Fruit fly (Drosophila melanogaster): Measurements from ENCODE around the gene Surf6.
A peak's percentile ranks its signal among the peaks of the same experiment; 100 is the strongest.

Gene Surf6

dm6 chr3R:19892046-19892445, 12.6 kb downstream of the Surf6 start (continued):
- no peak for TF ChIP-seq Dref (GFP tag; IDR thresholded peaks at IDR 0.05)
- no peak for TF ChIP-seq sc (optimal IDR thresholded peaks at IDR 0.05)
- no peak for TF ChIP-seq sc (GFP tag; optimal IDR thresholded peaks at IDR 0.05)
- TF ChIP-seq CTCF (GFP tag; optimal IDR thresholded peaks at IDR 0.05): peak; percentile 18
- no peak for TF ChIP-seq sqz (GFP tag; optimal IDR thresholded peaks at IDR 0.05)
- peak; percentile 53 for TF ChIP-seq az2 (GFP tag; optimal IDR thresholded peaks at IDR 0.05)
- TF ChIP-seq eyg (GFP tag; optimal IDR thresholded peaks at IDR 0.05): peak; percentile 39
- peak; percentile 76 for TF ChIP-seq phol (tag; optimal IDR thresholded peaks at IDR 0.05)
- TF ChIP-seq wek (GFP tag; optimal IDR thresholded peaks at IDR 0.05): peak; percentile 66
- TF ChIP-seq zen (tag; optimal IDR thresholded peaks at IDR 0.05): no peak
- TF ChIP-seq ranshi (GFP tag; IDR thresholded peaks at IDR 0.05): peak; percentile 64; the same call in 1 of the 2 replicates
- TF ChIP-seq CG5245 (GFP tag; optimal IDR thresholded peaks at IDR 0.05): peak; percentile 56
- no peak for TF ChIP-seq CG10462 (GFP tag; optimal IDR thresholded peaks at IDR 0.05)
- peak; percentile 73 for TF ChIP-seq esg (GFP tag; conservative IDR thresholded peaks at IDR 0.05)
- no peak for TF ChIP-seq Blimp-1 (GFP tag; optimal IDR thresholded peaks at IDR 0.05)
- peak; percentile 59 for TF ChIP-seq Gsc (GFP tag; IDR thresholded peaks at IDR 0.05)
- TF ChIP-seq CG4617 (GFP tag; optimal IDR thresholded peaks at IDR 0.05; ENCODE audit: borderline replicate concordance): no peak
- TF ChIP-seq CG2116 (GFP tag; optimal IDR thresholded peaks at IDR 0.05): no peak
- peak; percentile 31 for TF ChIP-seq Max (GFP tag; optimal IDR thresholded peaks at IDR 0.05)
- no peak for TF ChIP-seq ftz-f1 (GFP tag; optimal IDR thresholded peaks at IDR 0.05)
- peak; percentile 32; the same call in 1 of the 2 replicates for TF ChIP-seq ro (GFP tag; IDR thresholded peaks at IDR 0.05)
- TF ChIP-seq CG1233 (GFP tag; optimal IDR thresholded peaks at IDR 0.05): peak; percentile 46
- TF ChIP-seq CG12942 (GFP tag; optimal IDR thresholded peaks at IDR 0.05): peak; percentile 32
- peak; percentile 80 for TF ChIP-seq ems (GFP tag; optimal IDR thresholded peaks at IDR 0.05)
- peak; percentile 40 for TF ChIP-seq CHES-1-like (GFP tag; optimal IDR thresholded peaks at IDR 0.05)
- TF ChIP-seq dan (GFP tag; IDR thresholded peaks at IDR 0.05): no peak
- TF ChIP-seq nerfin-2 (GFP tag; IDR thresholded peaks at IDR 0.05; ENCODE audit: partially characterized antibody): no peak
- TF ChIP-seq dm (GFP tag; optimal IDR thresholded peaks at IDR 0.05): peak; percentile 33
- peak; percentile 28 for TF ChIP-seq Usf (GFP tag; optimal IDR thresholded peaks at IDR 0.05)
- peak; percentile 37 for TF ChIP-seq NC2α (GFP tag; optimal IDR thresholded peaks at IDR 0.05)
- peak; percentile 68 for TF ChIP-seq CG13424 (tag; optimal IDR thresholded peaks at IDR 0.05)
- peak; percentile 56 for TF ChIP-seq odd (GFP tag; optimal IDR thresholded peaks at IDR 0.05)
- no peak for TF ChIP-seq h (optimal IDR thresholded peaks at IDR 0.05)
- no peak for TF ChIP-seq insv (GFP tag; optimal IDR thresholded peaks at IDR 0.05)
- peak; percentile 42 for TF ChIP-seq tx (GFP tag; optimal IDR thresholded peaks at IDR 0.05)
- TF ChIP-seq CG15479 (GFP tag; optimal IDR thresholded peaks at IDR 0.05): no peak
- peak; percentile 37 for TF ChIP-seq CG31365 (tag; optimal IDR thresholded peaks at IDR 0.05)
- peak; percentile 11 for TF ChIP-seq CG6683 (GFP tag; optimal IDR thresholded peaks at IDR 0.05)
- TF ChIP-seq gsb (GFP tag; IDR thresholded peaks at IDR 0.05): no peak; the same call in 1 of the 2 replicates
- TF ChIP-seq chif (GFP tag; optimal IDR thresholded peaks at IDR 0.05): peak; percentile 35 to 52
- TF ChIP-seq CG3281 (GFP tag; optimal IDR thresholded peaks at IDR 0.05): peak; percentile 72
- peak; percentile 50 for TF ChIP-seq CG16815 (GFP tag; optimal IDR thresholded peaks at IDR 0.05)
- no peak for TF ChIP-seq CG10431 (GFP tag; optimal IDR thresholded peaks at IDR 0.05)
- TF ChIP-seq Nf-YB (GFP tag; optimal IDR thresholded peaks at IDR 0.05): no peak
- TF ChIP-seq CG15269 (tag; optimal IDR thresholded peaks at IDR 0.05): peak; percentile 74
- peak; percentile 65 for TF ChIP-seq CG11247 (GFP tag; IDR thresholded peaks at IDR 0.05)
- TF ChIP-seq pfk (GFP tag; optimal IDR thresholded peaks at IDR 0.05): no peak
- peak; percentile 49 for TF ChIP-seq CG13624 (GFP tag; optimal IDR thresholded peaks at IDR 0.05)
- peak; percentile 68 for TF ChIP-seq CG6813 (GFP tag; optimal IDR thresholded peaks at IDR 0.05)
- TF ChIP-seq Sry-δ (GFP tag; optimal IDR thresholded peaks at IDR 0.05): peak; percentile 20
- peak; percentile 63 for TF ChIP-seq CG4730 (GFP tag; IDR thresholded peaks at IDR 0.05)
- peak; percentile 31 for TF ChIP-seq HmgD (GFP tag; optimal IDR thresholded peaks at IDR 0.05)
